Worm (Caenorhabditis elegans) whole organism, young adult: Measurements from ENCODE around the gene ent-7.

Source experiments
- C06A6.2 ChIP-seq: fragments of 200-800 bp; sonication (Bioruptor generic); conservative IDR thresholded peaks from 2 replicates; pipeline ENCODE4 v1.3.6; 2022; ENCODE audit warnings: missing genetic modification characterization, missing compliant biosample characterization
- F22D6.2 ChIP-seq: sonication (generic microtip); optimal IDR thresholded peaks from 2 replicates; lab custom pipeline; 2016; ENCODE audit warnings: mild to moderate bottlenecking, missing genetic modification characterization, missing compliant biosample characterization
- F37B4.10 ChIP-seq: fragments of 200-800 bp; sonication (Bioruptor generic); IDR thresholded peaks from 2 replicates; pipeline ENCODE4 v1.3.6; 2022; ENCODE audit warnings: missing genetic modification characterization, missing compliant biosample characterization
- F57C9.4 ChIP-seq: sonication (generic microtip); optimal IDR thresholded peaks from 2 replicates; lab custom pipeline; 2017; ENCODE audit warnings: mild to moderate bottlenecking, missing genetic modification characterization, missing compliant biosample characterization
- Y56A3A.18 ChIP-seq: fragments of 200-800 bp; sonication (Bioruptor generic); IDR thresholded peaks from 2 replicates; pipeline ENCODE4 v1.3.6; 2022; ENCODE audit warnings: missing genetic modification reagents, missing genetic modification characterization, missing compliant biosample characterization
- ama-1 ChIP-seq, 3 experiments: fragments of 150-350 bp in 1 of 3; sonication (generic microtip) in 2 of 3; optimal IDR thresholded peaks; 2 replicates each; lab custom pipeline; 2014 to 2018; ENCODE audit warnings: missing biosample characterization in 2 of 3, missing genetic modification characterization in 2 of 3, missing genetic modification reagents in 2 of 3
- aptf-3 ChIP-seq: fragments of 200-800 bp; sonication (Bioruptor generic); IDR thresholded peaks from 2 replicates; pipeline ENCODE4 v1.3.6; 2022; ENCODE audit warnings: missing genetic modification characterization, missing compliant biosample characterization
- atf-7 ChIP-seq: sonication (generic microtip); optimal IDR thresholded peaks from 2 replicates; lab custom pipeline; 2017; ENCODE audit warnings: mild to moderate bottlenecking, missing genetic modification characterization, missing compliant biosample characterization
- bed-1 ChIP-seq: fragments of 200-800 bp; sonication (Bioruptor generic); IDR thresholded peaks from 2 replicates; pipeline ENCODE4 v1.3.6; 2022; ENCODE audit warnings: missing genetic modification reagents, missing genetic modification characterization, missing compliant biosample characterization
- ceh-100 ChIP-seq: fragments of 200-800 bp; sonication (Bioruptor generic); IDR thresholded peaks from 2 replicates; pipeline ENCODE4 v1.3.6; 2022; ENCODE audit warnings: missing genetic modification reagents, missing genetic modification characterization, missing compliant biosample characterization
- ceh-58 ChIP-seq: fragments of 200-800 bp; sonication (Bioruptor generic); IDR thresholded peaks from 2 replicates; pipeline ENCODE4 v1.3.6; 2022; ENCODE audit warnings: missing genetic modification characterization, missing compliant biosample characterization
- ceh-91 ChIP-seq: fragments of 200-800 bp; sonication (Bioruptor generic); IDR thresholded peaks from 2 replicates; pipeline ENCODE4 v1.3.6; 2022; ENCODE audit warnings: missing genetic modification reagents, missing genetic modification characterization, missing compliant biosample characterization
- chd-7 ChIP-seq: sonication (generic microtip); optimal IDR thresholded peaks from 2 replicates; lab custom pipeline; 2016; ENCODE audit warnings: mild to moderate bottlenecking, missing genetic modification characterization, moderate library complexity, missing compliant biosample characterization
- fkh-3 ChIP-seq: sonication (generic microtip); optimal IDR thresholded peaks from 2 replicates; lab custom pipeline; 2016; ENCODE audit warnings: mild to moderate bottlenecking, missing genetic modification characterization, missing compliant biosample characterization
- him-1 ChIP-seq: sonication (generic microtip); optimal IDR thresholded peaks from 2 replicates; lab custom pipeline; 2016; ENCODE audit warnings: missing genotype, missing genetic modification reagents, missing genetic modification characterization, missing compliant biosample characterization
- hmg-20 ChIP-seq: fragments of 200-800 bp; sonication (Bioruptor generic); IDR thresholded peaks from 2 replicates; pipeline ENCODE4 v1.3.6; 2022; ENCODE audit warnings: missing genetic modification reagents, missing genetic modification characterization, missing compliant biosample characterization
- hsf-1 ChIP-seq: fragments of 200-800 bp; sonication (Bioruptor generic); IDR thresholded peaks from 2 replicates; pipeline ENCODE4 v1.3.6; 2022; ENCODE audit warnings: missing genetic modification reagents, missing genetic modification characterization, missing compliant biosample characterization
- lsl-1 ChIP-seq: fragments of 200-800 bp; sonication (Bioruptor generic); optimal IDR thresholded peaks from 2 replicates; lab custom pipeline; 2018; ENCODE audit warnings: mild to moderate bottlenecking, missing genetic modification characterization, moderate library complexity, missing compliant biosample characterization
- madf-6 ChIP-seq: fragments of 200-800 bp; sonication (Bioruptor generic); IDR thresholded peaks from 2 replicates; pipeline ENCODE4 v1.3.6; 2022; ENCODE audit warnings: missing genetic modification reagents, missing genetic modification characterization, missing compliant biosample characterization
- madf-8 ChIP-seq: fragments of 200-800 bp; sonication (Bioruptor generic); conservative IDR thresholded peaks from 2 replicates; pipeline ENCODE4 v1.3.6; 2022; ENCODE audit warnings: missing genetic modification reagents, missing genetic modification characterization, missing compliant biosample characterization
- mcd-1 ChIP-seq: fragments of 200-800 bp; sonication (Bioruptor generic); IDR thresholded peaks from 2 replicates; pipeline ENCODE4 v1.3.6; 2022; ENCODE audit warnings: missing genetic modification reagents, missing genetic modification characterization, missing compliant biosample characterization
- mxl-1 ChIP-seq: sonication (generic microtip); optimal IDR thresholded peaks from 2 replicates; lab custom pipeline; 2016; ENCODE audit warnings: missing genetic modification characterization, missing compliant biosample characterization
- nhr-80 ChIP-seq: sonication (generic microtip); optimal IDR thresholded peaks from 2 replicates; lab custom pipeline; 2016; ENCODE audit warnings: missing genetic modification characterization, missing compliant biosample characterization
- rec-8 ChIP-seq, 2 experiments: sonication (generic microtip); optimal IDR thresholded peaks; 2 replicates each; lab custom pipeline; 2016; ENCODE audit warnings: mild to moderate bottlenecking in 2 of 2, missing genetic modification characterization in 2 of 2, missing genetic modification reagents in 2 of 2, missing genotype in 2 of 2, missing biosample characterization in 1 of 2, missing compliant biosample characterization in 1 of 2, moderate library complexity in 1 of 2
- rpc-1 ChIP-seq, 2 experiments: fragments of 150-350 bp in 1 of 2; sonication (generic microtip) in 1 of 2; optimal IDR thresholded peaks; 2 replicates each; lab custom pipeline; 2014 to 2018; ENCODE audit warnings: missing biosample characterization in 1 of 2, missing genetic modification characterization in 1 of 2, missing genetic modification reagents in 1 of 2, missing genotype in 1 of 2
- sdz-38 ChIP-seq: sonication (generic microtip); optimal IDR thresholded peaks from 2 replicates; lab custom pipeline; 2016; ENCODE audit warnings: missing genotype, missing genetic modification characterization, missing compliant biosample characterization
- sea-2 ChIP-seq: fragments of 200-800 bp; sonication (Bioruptor generic); IDR thresholded peaks from 2 replicates; pipeline ENCODE4 v1.3.6; 2022; ENCODE audit warnings: missing genetic modification characterization, missing compliant biosample characterization
- snpc-4 ChIP-seq, 5 experiments: fragments of 150-350 bp in 1 of 5; sonication (generic microtip) in 4 of 5; optimal IDR thresholded peaks; 2 replicates each; lab custom pipeline; 2014 to 2018; ENCODE audit warnings: missing genetic modification characterization in 5 of 5, missing biosample characterization in 3 of 5, antibody characterized with exemption in 2 of 5, mild to moderate bottlenecking in 2 of 5, missing compliant biosample characterization in 2 of 5, missing genotype in 2 of 5, moderate library complexity in 2 of 5, missing genetic modification reagents in 1 of 5
- tbp1 ChIP-seq: fragments of 200-800 bp; sonication (Bioruptor generic); optimal IDR thresholded peaks from 2 replicates; lab custom pipeline; 2018; ENCODE audit warnings: mild to moderate bottlenecking, missing genetic modification characterization, missing compliant biosample characterization
- tbx-9 ChIP-seq: sonication (generic microtip); optimal IDR thresholded peaks from 2 replicates; lab custom pipeline; 2016; ENCODE audit warnings: borderline replicate concordance, missing genetic modification characterization, inconsistent platforms, missing compliant biosample characterization
- xnd-1 ChIP-seq: sonication (generic microtip); optimal IDR thresholded peaks from 2 replicates; lab custom pipeline; 2016; ENCODE audit warnings: missing genotype, missing genetic modification reagents, missing genetic modification characterization, missing compliant biosample characterization
- zim-3 ChIP-seq: sonication (generic microtip); optimal IDR thresholded peaks from 2 replicates; lab custom pipeline; 2017; ENCODE audit warnings: mild to moderate bottlenecking, missing genetic modification characterization, moderate library complexity, missing compliant biosample characterization
- ztf-22 ChIP-seq: fragments of 200-800 bp; sonication (Bioruptor generic); optimal IDR thresholded peaks from 2 replicates; lab custom pipeline; 2018; ENCODE audit warnings: mild to moderate bottlenecking, missing genetic modification characterization, moderate library complexity, missing compliant biosample characterization
- ztf-26 ChIP-seq: sonication (generic microtip); optimal IDR thresholded peaks from 2 replicates; lab custom pipeline; 2017; ENCODE audit warnings: missing genetic modification characterization, missing compliant biosample characterization
- ztf-6 ChIP-seq: fragments of 200-800 bp; sonication (Bioruptor generic); IDR thresholded peaks from 2 replicates; pipeline ENCODE4 v1.3.6; 2022; ENCODE audit warnings: missing genetic modification reagents, missing genetic modification characterization, missing compliant biosample characterization

The ent-7 gene

ce11 chrIV:10046005-10046404 lies 28.9 kb downstream of the ent-7 start:
- TF ChIP-seq mcd-1 (GFP tag; lab: Robert Waterston, UW), result no peak
- TF ChIP-seq sea-2 (GFP tag; lab: Robert Waterston, UW), result no peak
- no peak for TF ChIP-seq bed-1 (GFP tag; lab: Robert Waterston, UW)
- no peak for TF ChIP-seq F57C9.4 (tag; lab: Kevin White, UChicago)
- TF ChIP-seq atf-7, result no peak
- no peak for TF ChIP-seq tbp1 (GFP tag; lab: Kevin White, UChicago)
- no peak for TF ChIP-seq F22D6.2 (tag; lab: Kevin White, UChicago)
- no peak for TF ChIP-seq snpc-4 (GFP tag; optimal IDR thresholded peaks at IDR 0.05; lab: Kevin White, UChicago)
- no peak for TF ChIP-seq snpc-4 (tag; optimal IDR thresholded peaks at IDR 0.05; lab: Kevin White, UChicago)
- TF ChIP-seq zim-3 (tag; lab: Kevin White, UChicago), result no peak
- TF ChIP-seq chd-7 (tag; lab: Kevin White, UChicago), result no peak
- TF ChIP-seq him-1, result no peak
- TF ChIP-seq ztf-6 (GFP tag; lab: Robert Waterston, UW), result no peak
- TF ChIP-seq F37B4.10 (GFP tag; lab: Robert Waterston, UW), result no peak
- TF ChIP-seq hsf-1, result no peak
- TF ChIP-seq, all 124 proteins: peak for 0

DNA sequence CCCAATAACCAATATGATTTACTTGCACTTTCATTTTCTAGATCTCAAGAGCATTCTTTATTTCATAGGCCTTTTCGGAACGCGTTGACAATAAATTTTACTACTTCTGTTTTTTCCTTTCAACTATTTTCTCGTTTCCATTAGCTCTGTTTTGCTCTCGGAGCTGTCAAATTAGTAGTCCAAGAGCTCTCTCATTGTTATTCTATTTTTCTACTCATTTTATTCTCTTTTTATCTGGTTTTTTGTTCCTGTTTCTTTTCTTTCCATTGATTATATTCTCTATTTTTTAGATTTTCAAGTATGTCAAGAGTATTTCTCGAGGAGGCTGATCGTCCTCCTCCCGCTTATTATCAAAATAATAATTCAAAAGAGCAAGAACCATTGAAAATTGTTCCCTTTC lies 30.0 kb downstream of the ent-7 start, which contains the start of gene T04B2.3:
Gene T04B2.3 (plus strand): TSS at position 301 of the 400 bp plus-strand sequence.
- TF ChIP-seq ceh-91 (GFP tag; lab: Robert Waterston, UW) (no peak), madf-8 (GFP tag; lab: Robert Waterston, UW) (no peak), xnd-1 (tag; lab: Kevin White, UChicago) (no peak), ceh-100 (GFP tag; lab: Robert Waterston, UW) (no peak), mxl-1 (tag; lab: Kevin White, UChicago) (no peak), lsl-1 (GFP tag; lab: Kevin White, UChicago) (no peak), hmg-20 (GFP tag; lab: Robert Waterston, UW) (no peak), tbx-9 (no peak), sdz-38 (tag; lab: Kevin White, UChicago) (no peak), F57C9.4 (tag; lab: Kevin White, UChicago) (no peak), chd-7 (tag; lab: Kevin White, UChicago) (no peak), ceh-58 (no peak), madf-6 (GFP tag; lab: Robert Waterston, UW) (no peak), hsf-1 (no peak), rpc-1 (optimal IDR thresholded peaks at IDR 0.05; lab: Kevin White, UChicago) (no peak), rpc-1 (tag; optimal IDR thresholded peaks at IDR 0.05; lab: Kevin White, UChicago) (no peak), ama-1 (optimal IDR thresholded peaks at IDR 0.05; lab: Kevin White, UChicago) (no peak), ama-1 (GFP tag; optimal IDR thresholded peaks at IDR 0.05; lab: Kevin White, UChicago) (no peak), ztf-22 (GFP tag; lab: Kevin White, UChicago) (no peak), aptf-3 (GFP tag; lab: Robert Waterston, UW) (no peak), nhr-80 (tag; lab: Kevin White, UChicago) (no peak), fkh-3 (no peak)

DNA sequence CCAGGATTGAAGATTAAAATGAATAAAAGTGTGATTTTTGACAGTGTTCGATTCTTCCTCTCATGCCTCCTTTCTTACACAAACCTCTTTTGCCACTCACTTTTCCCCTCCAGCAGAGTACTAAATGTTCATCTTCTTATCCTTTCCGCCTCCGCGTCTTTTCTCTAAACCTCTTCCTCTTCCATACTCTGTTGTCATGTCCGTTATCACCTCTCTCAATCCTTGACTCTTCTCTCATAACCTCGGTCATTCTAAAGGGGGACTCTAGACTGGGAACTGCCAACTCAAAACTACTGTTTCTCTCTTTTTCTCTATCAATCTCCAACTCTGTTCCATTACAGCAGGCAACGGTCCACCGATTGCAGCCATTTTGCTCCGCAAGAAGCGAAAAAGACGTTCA lies 31.2 kb downstream of the ent-7 start:
- no peak for TF ChIP-seq zim-3 (tag; lab: Kevin White, UChicago)
- no peak for TF ChIP-seq Y56A3A.18 (GFP tag; lab: Robert Waterston, UW)
- TF ChIP-seq snpc-4 (GFP tag; optimal IDR thresholded peaks at IDR 0.05; lab: Kevin White, UChicago), result no peak
- TF ChIP-seq snpc-4 (tag; optimal IDR thresholded peaks at IDR 0.05; lab: Kevin White, UChicago), result no peak
- no peak for TF ChIP-seq ceh-58
- no peak for TF ChIP-seq F57C9.4 (tag; lab: Kevin White, UChicago)
- TF ChIP-seq rec-8 (tag; optimal IDR thresholded peaks at IDR 0.05; lab: Kevin White, UChicago), result no peak
- TF ChIP-seq ztf-26 (tag; lab: Kevin White, UChicago), result no peak
- no peak for TF ChIP-seq C06A6.2 (GFP tag; lab: Robert Waterston, UW)
- TF ChIP-seq, all 124 proteins: peak for 0
